Worm (Caenorhabditis elegans): Measurements from ENCODE around the gene B0361.14.

Gene B0361.14

DNA sequence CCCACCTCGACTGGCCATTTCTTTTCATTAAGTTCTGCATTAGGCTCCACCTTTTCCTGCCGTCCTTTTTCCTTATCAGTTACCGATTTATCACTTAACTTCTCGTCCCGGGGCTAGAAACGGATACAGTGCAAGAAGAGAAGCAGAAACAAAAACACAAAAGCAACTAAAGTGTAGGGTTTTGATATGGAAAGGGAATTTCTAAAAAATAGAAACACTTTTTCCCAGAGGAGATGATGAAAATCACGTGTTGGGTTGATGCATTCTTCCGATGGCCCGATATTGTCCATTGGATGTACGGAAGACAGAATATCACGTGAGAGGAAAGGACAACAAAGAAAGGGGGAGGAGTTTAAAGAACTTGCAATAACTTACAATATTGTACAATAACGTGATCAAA is 26.5 kb downstream of the B0361.14 start:
- TF ChIP-seq ham-2 (GFP tag; optimal IDR thresholded peaks at IDR 0.05) (no peak), lin-13 (tag; optimal IDR thresholded peaks at IDR 0.05) (no peak), blmp-1 (tag; optimal IDR thresholded peaks at IDR 0.05) (no peak), nhr-76 (tag; optimal IDR thresholded peaks at IDR 0.05) (no peak), ceh-43 (GFP tag; optimal IDR thresholded peaks at IDR 0.05) (no peak), M03D4.4 (tag; optimal IDR thresholded peaks at IDR 0.05) (no peak), tbx-8 (GFP tag; optimal IDR thresholded peaks at IDR 0.05) (no peak)

ce11 chrIII:7272088-7272487 is 27.2 kb downstream of the B0361.14 start:
- TF ChIP-seq tbx-8 (GFP tag; optimal IDR thresholded peaks at IDR 0.05): no peak
- TF ChIP-seq unc-62 (GFP tag; optimal IDR thresholded peaks at IDR 0.05): no peak
- TF ChIP-seq elt-1 (tag; optimal IDR thresholded peaks at IDR 0.05; ENCODE audit: borderline replicate concordance, insufficient read depth): no peak
- TF ChIP-seq ztf-11 (tag; optimal IDR thresholded peaks at IDR 0.05): no peak
- TF ChIP-seq elt-3 (tag; optimal IDR thresholded peaks at IDR 0.05): no peak
- no peak for TF ChIP-seq nhr-12 (tag; optimal IDR thresholded peaks at IDR 0.05)
- peak; percentile 9 for TF ChIP-seq pha-4 (tag; optimal IDR thresholded peaks at IDR 0.05)
- no peak for TF ChIP-seq unc-39 (tag; optimal IDR thresholded peaks at IDR 0.05)
- no peak for TF ChIP-seq flh-1 (GFP tag; optimal IDR thresholded peaks at IDR 0.05)
- TF ChIP-seq mls-2 (tag; optimal IDR thresholded peaks at IDR 0.05): peak; percentile 75
- TF ChIP-seq bed-3 (GFP tag; optimal IDR thresholded peaks at IDR 0.05): no peak
- no peak for TF ChIP-seq sem-2 (GFP tag; optimal IDR thresholded peaks at IDR 0.05)
- no peak for TF ChIP-seq hlh-1 (tag; optimal IDR thresholded peaks at IDR 0.05)
- peak; percentile 34 for TF ChIP-seq ces-1 (GFP tag; optimal IDR thresholded peaks at IDR 0.05)
- no peak for TF ChIP-seq ceh-39 (tag; optimal IDR thresholded peaks at IDR 0.05)
- no peak for TF ChIP-seq ham-2 (GFP tag; optimal IDR thresholded peaks at IDR 0.05)
- peak; percentile 36 for TF ChIP-seq lin-13 (tag; optimal IDR thresholded peaks at IDR 0.05)
- TF ChIP-seq mep-1 (tag; optimal IDR thresholded peaks at IDR 0.05): peak; percentile 33
- no peak for TF ChIP-seq nhr-2 (tag; optimal IDR thresholded peaks at IDR 0.05)
- TF ChIP-seq sptf-1 (tag; optimal IDR thresholded peaks at IDR 0.05): peak; percentile 37
- TF ChIP-seq blmp-1 (tag; optimal IDR thresholded peaks at IDR 0.05): no peak
- TF ChIP-seq snpc-4 (tag; optimal IDR thresholded peaks at IDR 0.05): no peak
- no peak for TF ChIP-seq nhr-28 (tag; optimal IDR thresholded peaks at IDR 0.05)
- peak; percentile 64 for TF ChIP-seq M03D4.4 (tag; optimal IDR thresholded peaks at IDR 0.05)
- no peak for TF ChIP-seq drap-1 (GFP tag; optimal IDR thresholded peaks at IDR 0.05)
- TF ChIP-seq unc-120 (tag; optimal IDR thresholded peaks at IDR 0.05; ENCODE audit: poor library complexity, severe bottlenecking): peak; percentile 46
- TF ChIP-seq ceh-43 (GFP tag; optimal IDR thresholded peaks at IDR 0.05): peak; percentile 64
- no peak for TF ChIP-seq nhr-76 (tag; optimal IDR thresholded peaks at IDR 0.05)
- TF ChIP-seq nhr-237 (tag; optimal IDR thresholded peaks at IDR 0.05): no peak
- peak; percentile 11 for TF ChIP-seq cnd-1 (tag; optimal IDR thresholded peaks at IDR 0.05)
- peak; percentile 16 for TF ChIP-seq lsy-2 (tag; optimal IDR thresholded peaks at IDR 0.05)
- peak; percentile 6 for TF ChIP-seq ceh-83 (GFP tag; optimal IDR thresholded peaks at IDR 0.05)
- TF ChIP-seq lin-32 (GFP tag; optimal IDR thresholded peaks at IDR 0.05): no peak
- TF ChIP-seq mab-5 (tag; optimal IDR thresholded peaks at IDR 0.05): no peak
- no peak for TF ChIP-seq zip-8 (tag; optimal IDR thresholded peaks at IDR 0.05)

DNA sequence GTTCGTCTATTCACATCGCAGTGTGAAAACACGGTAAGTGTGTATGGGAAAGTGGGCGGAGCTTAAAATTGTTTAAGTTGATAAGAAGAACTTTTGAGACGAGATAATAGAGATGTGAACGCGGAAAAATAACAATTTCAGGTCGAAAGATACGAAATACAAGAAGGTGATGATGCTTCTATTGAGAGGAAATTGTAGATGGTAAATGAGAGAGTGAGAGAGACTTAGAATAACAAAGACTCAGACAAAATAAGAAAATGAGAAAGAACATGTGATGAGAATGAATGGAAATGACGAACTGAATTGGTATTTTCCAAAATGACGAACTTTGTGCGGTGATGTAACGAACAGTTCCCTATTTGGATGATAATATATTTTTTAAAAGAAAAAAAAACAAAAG is 28.2 kb downstream of the B0361.14 start:
- TF ChIP-seq tbx-8 (GFP tag; optimal IDR thresholded peaks at IDR 0.05) (no peak), nhr-76 (tag; optimal IDR thresholded peaks at IDR 0.05) (no peak), cnd-1 (tag; optimal IDR thresholded peaks at IDR 0.05) (no peak)

- TF ChIP-seq ham-2 (GFP tag; optimal IDR thresholded peaks at IDR 0.05) (no peak), ces-1 (GFP tag; optimal IDR thresholded peaks at IDR 0.05) (no peak), hlh-1 (tag; optimal IDR thresholded peaks at IDR 0.05) (no peak), mab-5 (tag; optimal IDR thresholded peaks at IDR 0.05) (no peak), nhr-12 (tag; optimal IDR thresholded peaks at IDR 0.05) (no peak), nhr-28 (tag; optimal IDR thresholded peaks at IDR 0.05) (no peak), unc-62 (GFP tag; optimal IDR thresholded peaks at IDR 0.05) (no peak), mls-2 (tag; optimal IDR thresholded peaks at IDR 0.05) (no peak)
Measured at ce11 chrIII:7263028-7263427, 36.3 kb downstream of the B0361.14 start.

All from whole organism, mixed stage, embryonic.